Worm (Caenorhabditis elegans): ENCODE data around the gene iff-1.

The iff-1 gene

DNA sequence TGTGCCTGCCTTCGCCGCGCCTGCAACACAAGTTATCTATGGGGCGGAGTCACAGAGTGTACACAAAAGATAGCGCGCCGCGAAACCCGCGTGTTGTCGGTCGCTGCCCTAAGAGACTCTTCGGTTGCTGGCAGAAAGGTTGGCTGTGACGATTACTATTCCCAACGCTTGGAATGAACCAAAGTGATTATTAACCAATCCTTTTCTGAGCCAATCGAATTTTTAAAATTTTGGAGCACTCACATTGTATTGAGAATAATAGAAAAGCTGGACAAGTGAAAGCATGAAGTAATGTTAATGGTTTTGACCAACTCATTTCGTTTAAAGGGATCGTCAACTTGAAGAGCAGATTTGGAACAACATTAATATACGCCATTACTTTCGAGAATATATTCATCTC, 29.8 kb downstream of the iff-1 start:
- TF ChIP-seq daf-12 (tag; optimal IDR thresholded peaks at IDR 0.05) (no peak), nhr-77 (tag; optimal IDR thresholded peaks at IDR 0.05) (peak; percentile 34), mdl-1 (tag; optimal IDR thresholded peaks at IDR 0.05) (no peak), fkh-2 (tag; optimal IDR thresholded peaks at IDR 0.05) (no peak), ceh-9 (tag; optimal IDR thresholded peaks at IDR 0.05) (no peak), nhr-76 (tag; optimal IDR thresholded peaks at IDR 0.05) (no peak), elt-3 (tag; optimal IDR thresholded peaks at IDR 0.05) (no peak), snpc-4 (tag; optimal IDR thresholded peaks at IDR 0.05) (peak; percentile 99), ceh-16 (tag; optimal IDR thresholded peaks at IDR 0.05) (no peak), unc-39 (tag; optimal IDR thresholded peaks at IDR 0.05) (no peak), nhr-25 (tag; optimal IDR thresholded peaks at IDR 0.05) (peak; percentile 18), ceh-28 (tag; optimal IDR thresholded peaks at IDR 0.05) (peak; percentile 59), nhr-28 (tag; optimal IDR thresholded peaks at IDR 0.05) (no peak), fkh-10 (GFP tag; optimal IDR thresholded peaks at IDR 0.05) (no peak), nhr-43 (tag; optimal IDR thresholded peaks at IDR 0.05; ENCODE audit: poor library complexity, severe bottlenecking) (peak; percentile 61), egl-27 (tag; optimal IDR thresholded peaks at IDR 0.05) (no peak), skn-1 (tag; optimal IDR thresholded peaks at IDR 0.05) (no peak), lsy-12 (tag; optimal IDR thresholded peaks at IDR 0.05) (peak; percentile 71), lin-39 (tag; optimal IDR thresholded peaks at IDR 0.05) (peak; percentile 61), nhr-11 (tag; optimal IDR thresholded peaks at IDR 0.05) (no peak), ama-1 (optimal IDR thresholded peaks at IDR 0.05) (peak; percentile 96), egl-5 (tag; optimal IDR thresholded peaks at IDR 0.05) (no peak), aly-2 (tag; optimal IDR thresholded peaks at IDR 0.05) (peak; percentile 43), tbx-2 (tag; optimal IDR thresholded peaks at IDR 0.05) (peak; percentile 45), ZK546.5 (tag; optimal IDR thresholded peaks at IDR 0.05) (no peak), nhr-12 (tag; optimal IDR thresholded peaks at IDR 0.05) (no peak), elt-1 (tag; optimal IDR thresholded peaks at IDR 0.05) (no peak), pha-4 (tag; optimal IDR thresholded peaks at IDR 0.05) (peak; percentile 44), ceh-82 (tag; optimal IDR thresholded peaks at IDR 0.05) (peak; percentile 13), hmg-11 (tag; optimal IDR thresholded peaks at IDR 0.05) (no peak), eor-1 (tag; optimal IDR thresholded peaks at IDR 0.05) (no peak), zag-1 (tag; optimal IDR thresholded peaks at IDR 0.05) (no peak), nhr-67 (tag; optimal IDR thresholded peaks at IDR 0.05) (no peak), sea-2 (GFP tag; optimal IDR thresholded peaks at IDR 0.05) (no peak), nhr-23 (tag; optimal IDR thresholded peaks at IDR 0.05) (peak; percentile 80), nhr-237 (tag; optimal IDR thresholded peaks at IDR 0.05) (no peak), unc-62 (GFP tag; optimal IDR thresholded peaks at IDR 0.05) (no peak), jun-1 (tag; optimal IDR thresholded peaks at IDR 0.05) (no peak), ztf-11 (tag; optimal IDR thresholded peaks at IDR 0.05) (no peak), R02D3.7 (tag; optimal IDR thresholded peaks at IDR 0.05) (peak; percentile 20), fos-1 (tag; optimal IDR thresholded peaks at IDR 0.05) (no peak), mml-1 (tag; optimal IDR thresholded peaks at IDR 0.05) (no peak), elt-2 (tag; optimal IDR thresholded peaks at IDR 0.05) (peak; percentile 75), nfya-1 (tag; optimal IDR thresholded peaks at IDR 0.05; ENCODE audit: insufficient read depth) (peak; percentile 75), ztf-4 (tag; optimal IDR thresholded peaks at IDR 0.05) (no peak), lin-15B (tag; optimal IDR thresholded peaks at IDR 0.05) (peak; percentile 31), pqm-1 (tag; optimal IDR thresholded peaks at IDR 0.05) (peak; percentile 67)

DNA sequence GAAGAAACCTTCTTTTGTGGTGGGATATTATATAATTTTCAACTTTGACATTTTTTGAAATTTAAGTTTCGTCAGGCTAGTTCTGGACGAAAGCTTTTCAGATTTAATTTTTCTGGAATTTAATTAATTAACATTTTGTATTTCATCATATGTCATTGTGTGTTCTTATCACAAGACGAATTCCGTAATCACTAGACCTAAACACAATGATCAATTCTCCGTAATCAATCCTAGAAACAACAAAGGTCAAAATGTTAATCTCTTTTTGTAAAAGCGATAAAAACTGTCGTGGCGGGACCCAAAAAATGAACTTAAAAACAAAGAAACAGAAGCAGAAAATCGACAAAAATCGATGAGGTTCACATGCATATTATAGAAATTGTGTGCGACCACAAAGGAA, 32.3 kb downstream of the iff-1 start:
- TF ChIP-seq pqm-1 (tag; optimal IDR thresholded peaks at IDR 0.05) (peak; percentile 28), elt-2 (tag; optimal IDR thresholded peaks at IDR 0.05) (peak; percentile 80), ztf-11 (tag; optimal IDR thresholded peaks at IDR 0.05) (no peak), aly-2 (tag; optimal IDR thresholded peaks at IDR 0.05) (no peak)

All from whole organism, L3 larva.